Worm (Caenorhabditis elegans): ENCODE measurements around the gene F42A10.7.

Gene F42A10.7

ce11 chrIII:6198378-6199234 lies 20.1 kb upstream of the F42A10.7 start, which contains the start of the genes C23G10.7 and rpn-2 (continued):
- TF ChIP-seq attf-3 (GFP tag; conservative IDR thresholded peaks at IDR 0.05), result peak; percentile 47; the same call in 1 of the 2 replicates
- no peak for TF ChIP-seq nhr-27 (tag; optimal IDR thresholded peaks at IDR 0.05)
- peak; percentile 42; the same call in 1 of the 2 replicates for TF ChIP-seq hmg-1.2 (GFP tag; IDR thresholded peaks at IDR 0.05)
- no peak for TF ChIP-seq attf-6 (GFP tag; IDR thresholded peaks at IDR 0.05)
- no peak for TF ChIP-seq ets-4 (GFP tag; optimal IDR thresholded peaks at IDR 0.05)
- TF ChIP-seq F49E8.2 (tag; optimal IDR thresholded peaks at IDR 0.05; ENCODE audit: insufficient read depth), result no peak
- no peak for TF ChIP-seq F52B5.7 (tag; optimal IDR thresholded peaks at IDR 0.05)
- no peak for TF ChIP-seq F37B4.10 (GFP tag; IDR thresholded peaks at IDR 0.05)
- TF ChIP-seq mel-28 (tag; optimal IDR thresholded peaks at IDR 0.05; ENCODE audit: borderline replicate concordance), result no peak
- TF ChIP-seq let-607 (tag; optimal IDR thresholded peaks at IDR 0.05), result peak in 1 of 2 experiments; percentile 48
- TF ChIP-seq akir-1 (GFP tag; optimal IDR thresholded peaks at IDR 0.05), result no peak
- TF ChIP-seq nhr-90 (tag; optimal IDR thresholded peaks at IDR 0.05), result no peak
- no peak for TF ChIP-seq F22D6.2 (tag; optimal IDR thresholded peaks at IDR 0.05)
- TF ChIP-seq repo-1 (tag; optimal IDR thresholded peaks at IDR 0.05), result no peak
- no peak; the same call in 1 of the 2 replicates for TF ChIP-seq lir-1 (GFP tag; conservative IDR thresholded peaks at IDR 0.05)
- no peak for TF ChIP-seq ztf-22 (GFP tag; optimal IDR thresholded peaks at IDR 0.05)
- TF ChIP-seq C17E4.6 (GFP tag; IDR thresholded peaks at IDR 0.05), result no peak
- no peak for TF ChIP-seq cebp-1 (GFP tag; IDR thresholded peaks at IDR 0.05)
- TF ChIP-seq cebp-1 (tag; optimal IDR thresholded peaks at IDR 0.05), result peak; percentile 67
- no peak for TF ChIP-seq T26A5.8 (tag; optimal IDR thresholded peaks at IDR 0.05)
- no peak for TF ChIP-seq sea-2 (GFP tag; IDR thresholded peaks at IDR 0.05)
- TF ChIP-seq K11D2.4 (GFP tag; IDR thresholded peaks at IDR 0.05), result no peak
- TF ChIP-seq T07F8.4 (tag; optimal IDR thresholded peaks at IDR 0.05), result no peak
- TF ChIP-seq nfya-2 (GFP tag; IDR thresholded peaks at IDR 0.05), result no peak
- TF ChIP-seq F23B12.7 (tag; optimal IDR thresholded peaks at IDR 0.05; ENCODE audit: insufficient read depth), result peak; percentile 46
- no peak for TF ChIP-seq fkh-3 (tag; optimal IDR thresholded peaks at IDR 0.05)
- TF ChIP-seq Y67H2A.10 (GFP tag; conservative IDR thresholded peaks at IDR 0.05), result no peak
- peak; percentile 62 for TF ChIP-seq dpl-1 (GFP tag; optimal IDR thresholded peaks at IDR 0.05)
- TF ChIP-seq snpc-3.4 (tag; optimal IDR thresholded peaks at IDR 0.05), result peak; percentile 53
- TF ChIP-seq ceh-79 (tag; optimal IDR thresholded peaks at IDR 0.05), result no peak
- peak; percentile 46 for TF ChIP-seq him-1 (tag; optimal IDR thresholded peaks at IDR 0.05)
- peak; percentile 77 for TF ChIP-seq lin-54 (GFP tag; optimal IDR thresholded peaks at IDR 0.05)
- peak; percentile 88 for TF ChIP-seq madf-6 (GFP tag; IDR thresholded peaks at IDR 0.05)
- no peak for TF ChIP-seq F39B2.1 (GFP tag; IDR thresholded peaks at IDR 0.05)
- TF ChIP-seq let-526 (GFP tag; IDR thresholded peaks at IDR 0.05), result no peak
- no peak for TF ChIP-seq ztf-3 (GFP tag; optimal IDR thresholded peaks at IDR 0.05)
- TF ChIP-seq ceh-27 (GFP tag; optimal IDR thresholded peaks at IDR 0.05), result no peak
- no peak for TF ChIP-seq madf-3 (GFP tag; IDR thresholded peaks at IDR 0.05)
- peak; percentile 66 for TF ChIP-seq madf-8 (GFP tag; conservative IDR thresholded peaks at IDR 0.05)
- TF ChIP-seq Y53F4B.3 (GFP tag; IDR thresholded peaks at IDR 0.05), result no peak

Data from whole organism, young adult.